Worm (Caenorhabditis elegans) whole organism, young adult: ENCODE results near the gene fbxb-45.

ENCODE experiments used
- B0035.1 ChIP-seq: sonication (generic microtip); optimal IDR thresholded peaks from 2 replicates; lab custom pipeline; 2016; ENCODE audit warnings: missing genetic modification characterization, mild to moderate bottlenecking, missing compliant biosample characterization, missing genotype, missing genetic modification reagents
- Y53F4B.3 ChIP-seq: fragments of 200-800 bp; sonication (Bioruptor generic); IDR thresholded peaks from 2 replicates; pipeline ENCODE4 v1.3.6; 2022; ENCODE audit warnings: missing genetic modification reagents, missing genetic modification characterization, missing compliant biosample characterization
- efl-1 ChIP-seq: fragments of 150-350 bp; optimal IDR thresholded peaks from 2 replicates; lab custom pipeline; 2014; ENCODE audit warnings: missing biosample characterization, missing genetic modification reagents, missing genetic modification characterization
- zfh-2 ChIP-seq: fragments of 200-800 bp; sonication (Bioruptor generic); conservative IDR thresholded peaks from 2 replicates; pipeline ENCODE4 v1.3.6; 2022; ENCODE audit warnings: missing genetic modification reagents, missing genetic modification characterization, missing compliant biosample characterization

DNA sequence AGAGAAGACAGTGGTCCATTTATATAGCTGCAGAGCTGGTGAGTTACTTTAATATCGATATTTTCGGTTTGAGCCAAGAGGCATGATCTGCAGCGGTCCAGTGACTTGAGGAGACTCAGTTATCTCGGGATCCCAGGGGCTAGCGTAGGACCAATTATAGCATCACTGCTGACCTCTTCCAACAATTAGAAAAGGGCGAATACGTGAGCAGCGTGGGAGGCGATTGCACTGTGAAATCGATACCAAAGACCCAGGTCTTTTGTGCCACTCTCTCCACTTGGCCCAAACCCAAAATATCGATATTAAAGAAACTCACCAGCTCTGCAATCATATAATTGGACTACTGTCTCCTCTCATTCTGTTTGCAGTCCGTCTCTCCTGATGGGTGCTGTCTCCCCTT is 6.0 kb upstream of the fbxb-45 start, which contains the start of gene fbxb-40:
- TF ChIP-seq B0035.1 (tag; lab: Kevin White, UChicago) (no peak), zfh-2 (GFP tag; lab: Robert Waterston, UW) (0 out of 2 replicates have a peak, but pooled peaks have one; percentile 11), Y53F4B.3 (GFP tag; lab: Robert Waterston, UW) (no peak), efl-1 (GFP tag; lab: Kevin White, UChicago) (no peak)
